Worm (Caenorhabditis elegans) whole organism, L2 larva: ENCODE measurements around the gene M176.5.

Experiments
- F13H6.1 ChIP-seq: sonication (generic microtip); optimal IDR thresholded peaks from 2 replicates; lab custom pipeline; 2016; ENCODE audit warnings: missing genetic modification characterization, missing compliant biosample characterization
- R02D3.7 ChIP-seq: fragments of 150-350 bp; optimal IDR thresholded peaks from 2 replicates; lab custom pipeline; 2014; ENCODE audit warnings: missing biosample characterization, missing genetic modification characterization
- ceh-82 ChIP-seq: fragments of 150-350 bp; optimal IDR thresholded peaks from 2 replicates; lab custom pipeline; 2014; ENCODE audit warnings: missing biosample characterization, missing genetic modification characterization
- egl-27 ChIP-seq: sonication (generic microtip); optimal IDR thresholded peaks from 3 replicates; lab custom pipeline; 2017; ENCODE audit warnings: missing biosample characterization, missing genetic modification reagents, missing genetic modification characterization
- fos-1 ChIP-seq: fragments of 150-350 bp; optimal IDR thresholded peaks from 2 replicates; lab custom pipeline; 2014; ENCODE audit warnings: missing biosample characterization, missing genetic modification characterization
- lin-39 ChIP-seq: fragments of 150-350 bp; optimal IDR thresholded peaks from 2 replicates; lab custom pipeline; 2014; ENCODE audit warnings: missing biosample characterization, missing genetic modification reagents, missing genetic modification characterization
- lsy-2 ChIP-seq, 2 experiments: fragments of 150-350 bp in 1 of 2; sonication (generic microtip) in 1 of 2; optimal IDR thresholded peaks; 2 replicates each; lab custom pipeline; 2014 to 2017; ENCODE audit warnings: missing biosample characterization in 2 of 2, missing genetic modification characterization in 2 of 2
- nhr-25 ChIP-seq: fragments of 150-350 bp; sonication (generic microtip); optimal IDR thresholded peaks from 3 replicates; lab custom pipeline; 2014; ENCODE audit warnings: missing biosample characterization, missing genetic modification characterization
- unc-62 ChIP-seq: fragments of 150-350 bp; optimal IDR thresholded peaks from 2 replicates; lab custom pipeline; 2014; ENCODE audit warnings: missing biosample characterization, missing genetic modification reagents, missing genetic modification characterization
- ztf-11 ChIP-seq: sonication (generic microtip); optimal IDR thresholded peaks from 2 replicates; lab custom pipeline; 2017; ENCODE audit warnings: missing biosample characterization, missing genetic modification characterization

DNA sequence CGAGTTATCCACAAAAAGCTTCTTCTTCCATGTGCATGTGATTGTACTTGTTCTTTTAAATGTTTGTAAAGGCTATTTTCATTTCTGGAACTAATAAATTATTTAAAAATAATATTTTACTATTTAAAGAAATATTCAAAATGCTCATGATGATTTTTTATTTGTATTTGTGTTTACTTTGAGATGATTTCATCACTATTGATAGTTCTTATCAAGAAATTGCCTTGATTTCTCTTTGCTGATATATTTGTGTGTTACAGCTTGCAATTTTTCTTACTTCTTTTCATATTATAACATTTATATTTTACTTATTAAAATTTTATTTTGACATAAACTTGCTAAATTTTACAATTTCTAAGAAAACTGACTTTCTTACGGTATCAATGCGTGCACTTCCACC is 49.4 kb downstream of the M176.5 start:
- TF ChIP-seq R02D3.7 (tag; lab: Kevin White, UChicago) (no peak), F13H6.1 (tag; lab: Kevin White, UChicago) (no peak), fos-1 (tag; lab: Kevin White, UChicago) (peak; percentile 68), ztf-11 (tag; lab: Kevin White, UChicago) (no peak), unc-62 (GFP tag; lab: Kevin White, UChicago) (no peak), lin-39 (tag; lab: Kevin White, UChicago) (no peak), nhr-25 (tag; lab: Kevin White, UChicago) (no peak), ceh-82 (tag; lab: Kevin White, UChicago) (no peak), egl-27 (tag; lab: Kevin White, UChicago) (no peak), lsy-2 (tag; optimal IDR thresholded peaks at IDR 0.05; lab: Kevin White, UChicago) (no peak)
